Fruit fly (Drosophila melanogaster): ENCODE measurements around the gene Mis12.

Gene Mis12

dm6 chr3L:7008351-7008750, 39.5 kb upstream of the Mis12 start:
- TF ChIP-seq br (GFP tag; optimal IDR thresholded peaks at IDR 0.05) (no peak), OdsH (GFP tag; optimal IDR thresholded peaks at IDR 0.05) (no peak), Dfd (GFP tag; optimal IDR thresholded peaks at IDR 0.05) (no peak), fru (GFP tag; optimal IDR thresholded peaks at IDR 0.05) (peak; percentile 30), dmrt93B (GFP tag; optimal IDR thresholded peaks at IDR 0.05) (no peak), sv (GFP tag; optimal IDR thresholded peaks at IDR 0.05) (peak; percentile 63), jim (GFP tag; optimal IDR thresholded peaks at IDR 0.05) (no peak), Hnf4 (GFP tag; optimal IDR thresholded peaks at IDR 0.05) (no peak), woc (GFP tag; optimal IDR thresholded peaks at IDR 0.05) (peak; percentile 19), tai (GFP tag; optimal IDR thresholded peaks at IDR 0.05) (no peak), Mio (GFP tag; optimal IDR thresholded peaks at IDR 0.05) (no peak), psq (GFP tag; optimal IDR thresholded peaks at IDR 0.05) (peak; percentile 8), Abd-B (GFP tag; optimal IDR thresholded peaks at IDR 0.05) (no peak), Vsx2 (GFP tag; optimal IDR thresholded peaks at IDR 0.05; ENCODE audit: partially characterized antibody) (no peak), Jra (GFP tag; optimal IDR thresholded peaks at IDR 0.05) (no peak), foxo (GFP tag; optimal IDR thresholded peaks at IDR 0.05) (peak in 1 of 2 experiments; percentile 8), Sp1 (GFP tag; optimal IDR thresholded peaks at IDR 0.05) (peak; percentile 30), HLH106 (tag; optimal IDR thresholded peaks at IDR 0.05) (peak; percentile 44), rgr (GFP tag; optimal IDR thresholded peaks at IDR 0.05) (peak; percentile 19), brk (GFP tag; optimal IDR thresholded peaks at IDR 0.05) (no peak), dsf (GFP tag; optimal IDR thresholded peaks at IDR 0.05; ENCODE audit: borderline replicate concordance) (no peak), CrebA (GFP tag; optimal IDR thresholded peaks at IDR 0.05; ENCODE audit: borderline replicate concordance) (no peak)

- TF ChIP-seq h (GFP tag; optimal IDR thresholded peaks at IDR 0.05): no peak
- no peak for TF ChIP-seq ey (GFP tag; optimal IDR thresholded peaks at IDR 0.05)
- no peak for TF ChIP-seq dl (GFP tag; optimal IDR thresholded peaks at IDR 0.05; ENCODE audit: insufficient read depth in 1 of 2, partially characterized antibody in 2 of 2)
- TF ChIP-seq Myc (optimal IDR thresholded peaks at IDR 0.05): no peak
- no peak for TF ChIP-seq sv (GFP tag; optimal IDR thresholded peaks at IDR 0.05)
- no peak for TF ChIP-seq brk (GFP tag; optimal IDR thresholded peaks at IDR 0.05)
- no peak for TF ChIP-seq CG9705 (GFP tag; optimal IDR thresholded peaks at IDR 0.05)
- no peak for TF ChIP-seq Dfd (GFP tag; optimal IDR thresholded peaks at IDR 0.05)
- no peak for TF ChIP-seq lola (GFP tag; optimal IDR thresholded peaks at IDR 0.05)
- no peak for TF ChIP-seq jim (GFP tag; optimal IDR thresholded peaks at IDR 0.05)
- TF ChIP-seq usp (GFP tag; optimal IDR thresholded peaks at IDR 0.05): no peak
- no peak for TF ChIP-seq sage (GFP tag; optimal IDR thresholded peaks at IDR 0.05)
- no peak for TF ChIP-seq woc (GFP tag; optimal IDR thresholded peaks at IDR 0.05)
- TF ChIP-seq OdsH (GFP tag; optimal IDR thresholded peaks at IDR 0.05): no peak
Measured at dm6 chr3L:7006421-7006820, 37.6 kb upstream of the Mis12 start.

- TF ChIP-seq CrebA (GFP tag; optimal IDR thresholded peaks at IDR 0.05; ENCODE audit: borderline replicate concordance) (no peak), Dif (GFP tag; optimal IDR thresholded peaks at IDR 0.05; ENCODE audit: partially characterized antibody) (no peak), tai (GFP tag; optimal IDR thresholded peaks at IDR 0.05) (no peak), GATAd (GFP tag; optimal IDR thresholded peaks at IDR 0.05) (no peak), HLH106 (tag; optimal IDR thresholded peaks at IDR 0.05) (no peak), OdsH (GFP tag; optimal IDR thresholded peaks at IDR 0.05) (no peak), Vsx2 (GFP tag; optimal IDR thresholded peaks at IDR 0.05; ENCODE audit: partially characterized antibody) (no peak), foxo (GFP tag; optimal IDR thresholded peaks at IDR 0.05) (no peak), Jra (GFP tag; optimal IDR thresholded peaks at IDR 0.05) (no peak), Hr78 (GFP tag; optimal IDR thresholded peaks at IDR 0.05) (no peak), Rel (GFP tag; optimal IDR thresholded peaks at IDR 0.05) (no peak), Rel (tag; optimal IDR thresholded peaks at IDR 0.05) (no peak), Mio (GFP tag; optimal IDR thresholded peaks at IDR 0.05) (no peak)
Measured at dm6 chr3L:7003132-7003531, 34.3 kb upstream of the Mis12 start.

DNA sequence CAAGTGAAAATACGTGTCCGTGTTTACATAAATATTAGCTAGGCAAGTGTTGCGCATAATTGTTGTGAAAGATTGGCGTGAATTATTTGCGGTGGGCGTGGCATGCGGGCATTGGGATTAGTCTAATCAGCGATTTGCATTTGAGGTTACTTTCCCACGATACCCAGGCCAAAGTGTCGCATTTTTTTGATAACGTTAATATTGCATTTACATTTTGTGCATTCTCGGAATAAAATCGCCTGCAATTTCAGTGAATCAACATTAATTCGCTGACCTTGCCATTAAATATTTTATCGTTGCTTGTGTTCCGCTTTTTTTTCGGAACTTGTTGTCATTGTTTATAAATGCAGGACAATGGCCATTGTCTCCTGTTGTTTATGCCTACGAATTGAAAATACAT, 33.5 kb upstream of the Mis12 start:
- no peak for TF ChIP-seq woc (GFP tag; optimal IDR thresholded peaks at IDR 0.05)
- no peak for TF ChIP-seq Rel (GFP tag; optimal IDR thresholded peaks at IDR 0.05)
- TF ChIP-seq Rel (tag; optimal IDR thresholded peaks at IDR 0.05): no peak
- no peak for TF ChIP-seq br (GFP tag; optimal IDR thresholded peaks at IDR 0.05)
- no peak for TF ChIP-seq lola (GFP tag; optimal IDR thresholded peaks at IDR 0.05)
- TF ChIP-seq N (GFP tag; optimal IDR thresholded peaks at IDR 0.05): no peak
- no peak for TF ChIP-seq fru (GFP tag; optimal IDR thresholded peaks at IDR 0.05)
- TF ChIP-seq Vsx2 (GFP tag; optimal IDR thresholded peaks at IDR 0.05; ENCODE audit: partially characterized antibody): no peak
- TF ChIP-seq Mio (GFP tag; optimal IDR thresholded peaks at IDR 0.05): no peak
- TF ChIP-seq h (GFP tag; optimal IDR thresholded peaks at IDR 0.05): no peak
- TF ChIP-seq dmrt93B (GFP tag; optimal IDR thresholded peaks at IDR 0.05): no peak
- TF ChIP-seq HLH106 (tag; optimal IDR thresholded peaks at IDR 0.05): no peak
- TF ChIP-seq brk (GFP tag; optimal IDR thresholded peaks at IDR 0.05): no peak

All from whole organism, wandering third instar larva.